Fruit fly (Drosophila melanogaster): ENCODE data around the gene naz.

dm6 chr3R:18366644-18366985 lies 37.9 kb upstream of the naz start:
- TF ChIP-seq Dfd (GFP tag; optimal IDR thresholded peaks at IDR 0.05) (no peak), dmrt93B (GFP tag; optimal IDR thresholded peaks at IDR 0.05) (no peak), pan (optimal IDR thresholded peaks at IDR 0.05) (no peak), br (GFP tag; optimal IDR thresholded peaks at IDR 0.05) (no peak), sage (GFP tag; optimal IDR thresholded peaks at IDR 0.05) (no peak), Rel (GFP tag; optimal IDR thresholded peaks at IDR 0.05) (no peak), Rel (tag; optimal IDR thresholded peaks at IDR 0.05) (no peak), psq (GFP tag; optimal IDR thresholded peaks at IDR 0.05) (no peak), N (GFP tag; optimal IDR thresholded peaks at IDR 0.05) (no peak), Mio (GFP tag; optimal IDR thresholded peaks at IDR 0.05) (no peak), fru (GFP tag; optimal IDR thresholded peaks at IDR 0.05) (no peak), lola (GFP tag; optimal IDR thresholded peaks at IDR 0.05) (no peak), HLH106 (tag; optimal IDR thresholded peaks at IDR 0.05) (no peak), dl (GFP tag; optimal IDR thresholded peaks at IDR 0.05; ENCODE audit: insufficient read depth in 1 of 2, partially characterized antibody in 2 of 2) (no peak), Hr78 (GFP tag; optimal IDR thresholded peaks at IDR 0.05) (no peak)
